Fruit fly (Drosophila melanogaster): Measurements from ENCODE around the gene sgl.
A peak's percentile ranks its signal among the peaks of the same experiment; 100 is the strongest.

The sgl gene

dm6 chr3L:7008351-7008750, 43.8 kb upstream of the sgl start (continued):
- peak; percentile 64 for TF ChIP-seq CG12942 (GFP tag; optimal IDR thresholded peaks at IDR 0.05)
- peak; percentile 5; the same call in 1 of the 2 replicates for TF ChIP-seq dimm (GFP tag; IDR thresholded peaks at IDR 0.05)
- no peak for TF ChIP-seq stwl (tag; optimal IDR thresholded peaks at IDR 0.05)
- TF ChIP-seq Usf (GFP tag; optimal IDR thresholded peaks at IDR 0.05) = peak; percentile 19
- no peak for TF ChIP-seq knrl (GFP tag; IDR thresholded peaks at IDR 0.05; ENCODE audit: partially characterized antibody)
- no peak for TF ChIP-seq CG7271 (tag; optimal IDR thresholded peaks at IDR 0.05)
- no peak for TF ChIP-seq fru (optimal IDR thresholded peaks at IDR 0.05)
- no peak for TF ChIP-seq CG6791 (GFP tag; IDR thresholded peaks at IDR 0.05; ENCODE audit: partially characterized antibody)
- TF ChIP-seq CG32532 (GFP tag; IDR thresholded peaks at IDR 0.05) = peak; percentile 49; the same call in 1 of the 2 replicates
- peak; percentile 32 for TF ChIP-seq slp2 (GFP tag; optimal IDR thresholded peaks at IDR 0.05)
- TF ChIP-seq CG10366 (GFP tag; IDR thresholded peaks at IDR 0.05) = peak; percentile 59
- peak; percentile 68 for TF ChIP-seq sd (tag; optimal IDR thresholded peaks at IDR 0.05)
- peak; percentile 86 for TF ChIP-seq Hr3 (GFP tag; optimal IDR thresholded peaks at IDR 0.05)
- peak; percentile 59 for TF ChIP-seq lilli (GFP tag; optimal IDR thresholded peaks at IDR 0.05)
- TF ChIP-seq sqz (GFP tag; optimal IDR thresholded peaks at IDR 0.05) = peak; percentile 83
- peak; percentile 70; the same call in 1 of the 2 replicates for TF ChIP-seq Atf6 (GFP tag; IDR thresholded peaks at IDR 0.05)
- no peak for TF ChIP-seq hbn (GFP tag; IDR thresholded peaks at IDR 0.05; ENCODE audit: partially characterized antibody)
- TF ChIP-seq Gsc (GFP tag; IDR thresholded peaks at IDR 0.05) = 0 out of 2 replicates have a peak, but pooled peaks have one; percentile 25
- peak; percentile 62 for TF ChIP-seq Lhr (GFP tag; optimal IDR thresholded peaks at IDR 0.05)
- no peak for TF ChIP-seq Lim3 (GFP tag; IDR thresholded peaks at IDR 0.05)
- no peak for TF ChIP-seq usp (GFP tag; optimal IDR thresholded peaks at IDR 0.05)
- TF ChIP-seq ab (GFP tag; optimal IDR thresholded peaks at IDR 0.05) = no peak
- peak; percentile 13 for TF ChIP-seq fu2 (GFP tag; optimal IDR thresholded peaks at IDR 0.05)
- TF ChIP-seq gem (tag; optimal IDR thresholded peaks at IDR 0.05) = peak; percentile 93
- no peak for TF ChIP-seq yki (optimal IDR thresholded peaks at IDR 0.05)
- peak; percentile 25 for TF ChIP-seq YL-1 (GFP tag; optimal IDR thresholded peaks at IDR 0.05)
- peak; percentile 65 for TF ChIP-seq org-1 (GFP tag; optimal IDR thresholded peaks at IDR 0.05)
- TF ChIP-seq gcm2 (GFP tag; optimal IDR thresholded peaks at IDR 0.05) = peak; percentile 52
- peak; percentile 64 for TF ChIP-seq NfI (GFP tag; optimal IDR thresholded peaks at IDR 0.05)
- peak; percentile 82; the same call in 1 of the 2 replicates for TF ChIP-seq wor (GFP tag; IDR thresholded peaks at IDR 0.05)
- peak; percentile 42 for TF ChIP-seq eyg (GFP tag; optimal IDR thresholded peaks at IDR 0.05)
- TF ChIP-seq D19A (tag; optimal IDR thresholded peaks at IDR 0.05) = peak; percentile 98
- no peak for TF ChIP-seq CG11456 (GFP tag; IDR thresholded peaks at IDR 0.05)
- TF ChIP-seq GATAe (GFP tag; conservative IDR thresholded peaks at IDR 0.05) = no peak
- TF ChIP-seq nerfin-1 (tag; optimal IDR thresholded peaks at IDR 0.05) = peak; percentile 93
- TF ChIP-seq CTCF (GFP tag; optimal IDR thresholded peaks at IDR 0.05) = peak; percentile 36
- peak; percentile 58 for TF ChIP-seq Max (GFP tag; optimal IDR thresholded peaks at IDR 0.05)
- TF ChIP-seq CG9727 (GFP tag; optimal IDR thresholded peaks at IDR 0.05) = peak; percentile 76
- peak; percentile 72 for TF ChIP-seq CG14014 (GFP tag; IDR thresholded peaks at IDR 0.05)
- no peak for TF ChIP-seq CG17186 (GFP tag; optimal IDR thresholded peaks at IDR 0.05)
- peak; percentile 52 for TF ChIP-seq Mad (GFP tag; optimal IDR thresholded peaks at IDR 0.05)
- no peak for TF ChIP-seq pan (optimal IDR thresholded peaks at IDR 0.05)
- TF ChIP-seq pan (GFP tag; optimal IDR thresholded peaks at IDR 0.05 in 1 of 2, IDR thresholded peaks at IDR 0.05 in 1 of 2) = peak in 1 of 2 experiments; percentile 74
- TF ChIP-seq ken (GFP tag; IDR thresholded peaks at IDR 0.05) = no peak
- no peak for TF ChIP-seq CG5953 (GFP tag; IDR thresholded peaks at IDR 0.05)
- TF ChIP-seq crc (GFP tag; optimal IDR thresholded peaks at IDR 0.05) = no peak
- no peak for TF ChIP-seq hb (GFP tag; IDR thresholded peaks at IDR 0.05; ENCODE audit: partially characterized antibody)
- TF ChIP-seq CG3995 (GFP tag; optimal IDR thresholded peaks at IDR 0.05) = peak; percentile 14
- peak; percentile 58; the same call in 1 of the 3 replicates for TF ChIP-seq jigr1 (GFP tag; IDR thresholded peaks at IDR 0.05)
- peak; percentile 75 for TF ChIP-seq sug (tag; optimal IDR thresholded peaks at IDR 0.05)
- peak; percentile 91 for TF ChIP-seq CG12659 (GFP tag; optimal IDR thresholded peaks at IDR 0.05)
- peak; percentile 96 for TF ChIP-seq dmrt99B (tag; optimal IDR thresholded peaks at IDR 0.05)
- TF ChIP-seq Scr (GFP tag; IDR thresholded peaks at IDR 0.05; ENCODE audit: partially characterized antibody) = no peak

Measured in whole organism, embryonic.